Worm (Caenorhabditis elegans): ENCODE data around the gene nhr-7.
"Not testable (repeated sequence)": the region's sequence is repeated elsewhere in the genome, so short reads cannot be mapped to it uniquely, and the experiment has no call there.

Gene nhr-7

ce11 chrIV:11298154-11299086 is 27.3 kb upstream of the nhr-7 start, which contains the start of the genes B0035.15 and dnj-1:
B0035.15 (minus strand) TSS chrIV:11298252.
dnj-1 (plus strand) TSS chrIV:11299036.
- TF ChIP-seq him-1 (tag; optimal IDR thresholded peaks at IDR 0.05) = no peak
- TF ChIP-seq W03F9.2 (tag; optimal IDR thresholded peaks at IDR 0.05) = no peak
- no peak for TF ChIP-seq dao-5 (tag; optimal IDR thresholded peaks at IDR 0.05)

ce11 chrIV:11296787-11297186 is 25.6 kb upstream of the nhr-7 start, which contains the start of gene mttu-1:
mttu-1 (minus strand) TSS chrIV:11296887.
- TF ChIP-seq dao-5 (tag; optimal IDR thresholded peaks at IDR 0.05) (no peak), him-1 (tag; optimal IDR thresholded peaks at IDR 0.05) (no peak)

- no peak for TF ChIP-seq W03F9.2 (tag; optimal IDR thresholded peaks at IDR 0.05)
- TF ChIP-seq him-1 (tag; optimal IDR thresholded peaks at IDR 0.05) = no peak
- no peak for TF ChIP-seq dao-5 (tag; optimal IDR thresholded peaks at IDR 0.05)
Observed at ce11 chrIV:11288965-11289364, 17.8 kb upstream of the nhr-7 start.

- TF ChIP-seq him-1 (tag; optimal IDR thresholded peaks at IDR 0.05) (no peak), dao-5 (tag; optimal IDR thresholded peaks at IDR 0.05) (no peak), W03F9.2 (tag; optimal IDR thresholded peaks at IDR 0.05) (no peak)
Observed at ce11 chrIV:11287511-11287910, 16.3 kb upstream of the nhr-7 start, which contains the start of gene F54D1.6. F54D1.6 (plus strand) TSS chrIV:11287811.

- no peak for TF ChIP-seq dao-5 (tag; optimal IDR thresholded peaks at IDR 0.05)
- no peak for TF ChIP-seq W03F9.2 (tag; optimal IDR thresholded peaks at IDR 0.05)
- TF ChIP-seq him-1 (tag; optimal IDR thresholded peaks at IDR 0.05) = no peak
Observed at ce11 chrIV:11286112-11286511, 14.9 kb upstream of the nhr-7 start.

ce11 chrIV:11285239-11285638 is 14.1 kb upstream of the nhr-7 start:
- TF ChIP-seq him-1 (tag; optimal IDR thresholded peaks at IDR 0.05) = no peak
- TF ChIP-seq W03F9.2 (tag; optimal IDR thresholded peaks at IDR 0.05) = no peak

ce11 chrIV:11284102-11284531 is 13.0 kb upstream of the nhr-7 start:
- no peak for TF ChIP-seq dao-5 (tag; optimal IDR thresholded peaks at IDR 0.05)
- no peak for TF ChIP-seq him-1 (tag; optimal IDR thresholded peaks at IDR 0.05)
- no peak for TF ChIP-seq W03F9.2 (tag; optimal IDR thresholded peaks at IDR 0.05)

- no peak for TF ChIP-seq him-1 (tag; optimal IDR thresholded peaks at IDR 0.05)
Observed at ce11 chrIV:11276026-11276425, 4.9 kb upstream of the nhr-7 start.

- TF ChIP-seq him-1 (tag; optimal IDR thresholded peaks at IDR 0.05) = no peak
- no peak for TF ChIP-seq dao-5 (tag; optimal IDR thresholded peaks at IDR 0.05)
- TF ChIP-seq W03F9.2 (tag; optimal IDR thresholded peaks at IDR 0.05) = no peak
Observed at ce11 chrIV:11273151-11273550, 2.0 kb upstream of the nhr-7 start, which contains the start of gene gtl-2. gtl-2 (plus strand) TSS chrIV:11273451.

- TF ChIP-seq W03F9.2 (tag; optimal IDR thresholded peaks at IDR 0.05) (no peak), him-1 (tag; optimal IDR thresholded peaks at IDR 0.05) (no peak), dao-5 (tag; optimal IDR thresholded peaks at IDR 0.05) (no peak)
Observed at ce11 chrIV:11269483-11269882, 1.7 kb downstream of the nhr-7 start.

ce11 chrIV:11266090-11266489 is 5.1 kb downstream of the nhr-7 start, which contains the start of gene col-127:
col-127 (minus strand) TSS chrIV:11266190.
- TF ChIP-seq him-1 (tag; optimal IDR thresholded peaks at IDR 0.05) (no peak), W03F9.2 (tag; optimal IDR thresholded peaks at IDR 0.05) (no peak), dao-5 (tag; optimal IDR thresholded peaks at IDR 0.05) (no peak)

ce11 chrIV:11263101-11263500 is 8.1 kb downstream of the nhr-7 start, which contains the start of gene col-126:
col-126 (plus strand) TSS chrIV:11263401.
- not testable (repeated sequence) for TF ChIP-seq dao-5, him-1, W03F9.2 (tag; optimal IDR thresholded peaks at IDR 0.05)

- TF ChIP-seq dao-5 (tag; optimal IDR thresholded peaks at IDR 0.05) = no peak
- TF ChIP-seq W03F9.2 (tag; optimal IDR thresholded peaks at IDR 0.05) = no peak
- TF ChIP-seq him-1 (tag; optimal IDR thresholded peaks at IDR 0.05) = no peak
Observed at ce11 chrIV:11261535-11261934, 9.6 kb downstream of the nhr-7 start, which contains the start of gene F54D1.1. F54D1.1 (plus strand) TSS chrIV:11261835.

ce11 chrIV:11260544-11261227 is 10.5 kb downstream of the nhr-7 start, which contains the start of gene C05C12.5:
C05C12.5 (minus strand) TSS chrIV:11261185.
- TF ChIP-seq him-1 (tag; optimal IDR thresholded peaks at IDR 0.05) (no peak), W03F9.2 (tag; optimal IDR thresholded peaks at IDR 0.05) (no peak), dao-5 (tag; optimal IDR thresholded peaks at IDR 0.05) (no peak)
